Fruit fly (Drosophila melanogaster): Measurements from ENCODE around the gene CG32554.

Gene CG32554

DNA sequence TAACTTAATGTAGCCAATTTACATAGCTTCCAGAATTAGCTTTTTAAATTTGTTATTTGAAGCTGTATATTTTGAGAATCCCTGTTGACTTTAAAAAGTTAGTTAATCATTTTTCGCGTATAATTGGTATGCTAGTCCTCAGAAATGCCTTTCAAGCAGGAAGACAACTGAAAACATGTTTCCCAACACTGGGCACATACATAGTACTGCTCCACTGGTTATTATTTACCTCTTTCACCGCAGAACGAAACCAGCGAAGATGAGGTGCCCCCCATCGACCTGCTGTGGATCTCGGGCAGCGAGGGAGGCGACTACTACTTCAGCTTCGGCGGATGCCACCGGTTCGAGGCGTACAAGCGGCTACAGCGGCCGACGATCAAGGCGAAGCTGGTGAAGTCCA is 5.3 kb upstream of the CG32554 start:
- TF ChIP-seq h (optimal IDR thresholded peaks at IDR 0.05) (no peak), psq (optimal IDR thresholded peaks at IDR 0.05) (no peak), Myc (optimal IDR thresholded peaks at IDR 0.05) (no peak)

dm6 chrX:17856458-17857277 is 4.2 kb upstream of the CG32554 start, which contains the start of gene Srx:
Srx (plus strand) TSS chrX:17856974.
- TF ChIP-seq psq (optimal IDR thresholded peaks at IDR 0.05) (no peak), h (optimal IDR thresholded peaks at IDR 0.05) (no peak), Myc (optimal IDR thresholded peaks at IDR 0.05) (no peak), Sin3A (optimal IDR thresholded peaks at IDR 0.05) (no peak), ttk (optimal IDR thresholded peaks at IDR 0.05) (no peak), insv (optimal IDR thresholded peaks at IDR 0.05) (no peak)

DNA sequence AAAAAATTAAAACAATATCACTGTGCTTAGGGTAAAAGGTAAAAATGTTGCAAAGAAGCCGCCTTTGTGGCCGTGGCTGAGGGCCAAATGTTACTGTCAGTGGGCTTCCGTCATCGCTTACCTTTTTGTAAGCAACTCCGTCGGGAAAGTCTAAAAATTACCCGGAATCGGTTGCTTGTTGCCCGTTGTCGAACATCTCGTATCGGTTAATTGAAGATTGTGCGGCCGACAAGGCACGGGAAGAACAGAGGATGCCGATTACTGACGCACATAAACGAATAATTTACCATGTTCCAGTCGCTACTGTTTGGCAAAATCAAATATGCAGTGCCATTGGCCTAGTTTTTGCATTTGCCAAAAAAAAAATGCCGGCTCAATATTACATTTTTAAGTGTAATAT is 3.5 kb upstream of the CG32554 start, which contains the start of gene Mco4:
Gene Mco4, minus strand, starts transcription at position 101 of the 400 bp plus-strand sequence.
- TF ChIP-seq h (optimal IDR thresholded peaks at IDR 0.05), result no peak

DNA sequence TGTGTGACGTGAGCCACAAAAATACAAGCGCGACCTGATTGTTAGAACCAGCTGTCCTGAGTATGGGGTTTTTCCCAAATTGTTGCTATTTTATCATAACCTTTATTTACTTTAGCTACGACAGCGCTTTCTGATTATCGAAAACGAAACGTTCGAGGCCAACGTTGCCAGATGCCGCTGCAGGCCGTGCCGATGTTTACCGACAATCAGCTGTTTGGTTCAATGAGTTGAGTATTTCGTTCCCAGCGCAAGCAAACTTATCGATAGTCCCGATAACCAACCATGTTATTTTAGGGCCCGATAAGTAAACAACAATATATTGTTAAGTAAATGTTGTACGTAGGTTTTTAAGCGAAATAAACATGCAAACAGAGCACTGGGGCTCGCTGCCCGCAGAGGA is 2.3 kb downstream of the CG32554 start, which contains the start of the genes CG15814 and Spt7:
Gene CG15814, minus strand, starts transcription at position 164 of the 400 bp plus-strand sequence.
Gene Spt7, plus strand, starts transcription at position 282 of the 400 bp plus-strand sequence.
- TF ChIP-seq psq (optimal IDR thresholded peaks at IDR 0.05) (no peak), h (optimal IDR thresholded peaks at IDR 0.05) (peak; percentile 22), ttk (optimal IDR thresholded peaks at IDR 0.05) (no peak)

- TF ChIP-seq insv (optimal IDR thresholded peaks at IDR 0.05), result no peak
- TF ChIP-seq psq (optimal IDR thresholded peaks at IDR 0.05), result no peak
- TF ChIP-seq ttk (optimal IDR thresholded peaks at IDR 0.05), result no peak
- TF ChIP-seq Sin3A (optimal IDR thresholded peaks at IDR 0.05), result no peak
- no peak for TF ChIP-seq h (optimal IDR thresholded peaks at IDR 0.05)
- TF ChIP-seq Myc (optimal IDR thresholded peaks at IDR 0.05), result no peak
Measured at dm6 chrX:17845820-17846379, 6.6 kb downstream of the CG32554 start.

dm6 chrX:17844623-17845022 is 7.9 kb downstream of the CG32554 start, which contains the start of the genes CG8142 and Ucp4A:
CG8142 (minus strand) TSS chrX:17844704.
Ucp4A (plus strand) TSS chrX:17844949.
- TF ChIP-seq ttk (optimal IDR thresholded peaks at IDR 0.05) (no peak), insv (optimal IDR thresholded peaks at IDR 0.05) (no peak), h (optimal IDR thresholded peaks at IDR 0.05) (no peak), psq (optimal IDR thresholded peaks at IDR 0.05) (no peak), Sin3A (optimal IDR thresholded peaks at IDR 0.05) (no peak), Myc (optimal IDR thresholded peaks at IDR 0.05) (no peak)

DNA sequence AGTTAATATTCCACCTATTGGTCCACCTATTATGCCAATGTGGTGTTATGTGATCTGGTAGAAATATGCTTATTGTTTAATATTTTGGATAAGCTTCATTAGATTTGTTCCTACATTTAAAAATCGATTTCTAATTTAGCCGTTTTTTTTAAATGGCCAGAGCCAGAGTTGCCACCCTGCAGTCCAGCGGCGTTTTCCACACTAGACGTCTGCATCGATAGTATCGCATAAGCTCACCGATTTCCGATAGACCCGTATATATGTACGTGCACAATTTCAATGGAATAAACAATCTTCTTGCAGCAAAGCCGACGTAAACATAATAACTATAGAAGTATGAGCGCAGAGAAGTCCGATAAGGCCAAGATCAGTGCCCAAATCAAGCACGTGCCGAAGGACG is 10.6 kb downstream of the CG32554 start, which contains the start of gene Taf9:
Gene Taf9, plus strand, starts transcription at position 239 of the 400 bp plus-strand sequence.
- TF ChIP-seq ttk (optimal IDR thresholded peaks at IDR 0.05) (no peak), h (optimal IDR thresholded peaks at IDR 0.05) (no peak), Myc (optimal IDR thresholded peaks at IDR 0.05) (no peak), psq (optimal IDR thresholded peaks at IDR 0.05) (no peak), Sin3A (optimal IDR thresholded peaks at IDR 0.05) (no peak), insv (optimal IDR thresholded peaks at IDR 0.05) (no peak)

- TF ChIP-seq Sin3A (optimal IDR thresholded peaks at IDR 0.05) (no peak), psq (optimal IDR thresholded peaks at IDR 0.05) (no peak), ttk (optimal IDR thresholded peaks at IDR 0.05) (no peak), Myc (optimal IDR thresholded peaks at IDR 0.05) (no peak), h (optimal IDR thresholded peaks at IDR 0.05) (no peak), insv (optimal IDR thresholded peaks at IDR 0.05) (no peak)
Measured at dm6 chrX:17836420-17836932, 16.0 kb downstream of the CG32554 start.

- TF ChIP-seq insv (optimal IDR thresholded peaks at IDR 0.05), result no peak
- no peak for TF ChIP-seq Sin3A (optimal IDR thresholded peaks at IDR 0.05)
- TF ChIP-seq ttk (optimal IDR thresholded peaks at IDR 0.05), result no peak
- TF ChIP-seq psq (optimal IDR thresholded peaks at IDR 0.05), result no peak
- TF ChIP-seq Myc (optimal IDR thresholded peaks at IDR 0.05), result no peak
- TF ChIP-seq h (optimal IDR thresholded peaks at IDR 0.05), result no peak
Measured at dm6 chrX:17834754-17835153, 17.7 kb downstream of the CG32554 start.

dm6 chrX:17833986-17834385 is 18.5 kb downstream of the CG32554 start:
- TF ChIP-seq insv (optimal IDR thresholded peaks at IDR 0.05) (no peak), Myc (optimal IDR thresholded peaks at IDR 0.05) (no peak), ttk (optimal IDR thresholded peaks at IDR 0.05) (no peak), h (optimal IDR thresholded peaks at IDR 0.05) (no peak), Sin3A (optimal IDR thresholded peaks at IDR 0.05) (no peak), psq (optimal IDR thresholded peaks at IDR 0.05) (no peak)

- no peak for TF ChIP-seq h (optimal IDR thresholded peaks at IDR 0.05)
Measured at dm6 chrX:17832163-17833014, 20.1 kb downstream of the CG32554 start.

DNA sequence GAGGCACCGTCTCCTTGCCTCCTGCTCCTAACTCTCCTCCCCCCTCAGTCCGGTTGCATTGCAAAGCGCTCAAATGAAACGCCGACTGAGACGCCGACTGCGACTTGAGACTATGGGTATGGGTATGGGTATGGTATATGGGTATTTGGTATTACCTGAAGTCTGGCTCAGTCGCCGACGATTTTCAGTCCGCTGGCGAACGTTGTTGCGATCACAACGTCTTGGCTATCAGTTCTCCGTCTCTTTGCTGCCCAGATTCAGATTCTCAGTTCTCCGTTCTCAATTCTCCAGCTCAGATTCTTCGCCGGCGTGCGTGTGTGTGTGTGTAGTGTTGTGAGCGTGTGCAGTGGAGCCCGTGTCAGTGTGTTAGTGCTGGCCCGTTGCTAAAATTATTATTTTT is 21.8 kb downstream of the CG32554 start, which contains the start of gene CG6398:
Gene CG6398, plus strand, starts transcription at position 185 of the 400 bp plus-strand sequence.
- no peak for TF ChIP-seq psq (optimal IDR thresholded peaks at IDR 0.05)
- TF ChIP-seq Myc (optimal IDR thresholded peaks at IDR 0.05), result no peak
- no peak for TF ChIP-seq insv (optimal IDR thresholded peaks at IDR 0.05)
- no peak for TF ChIP-seq ttk (optimal IDR thresholded peaks at IDR 0.05)
- TF ChIP-seq h (optimal IDR thresholded peaks at IDR 0.05), result no peak
- no peak for TF ChIP-seq Sin3A (optimal IDR thresholded peaks at IDR 0.05)
